Fruit fly (Drosophila melanogaster) whole organism, pupa: ENCODE results near the gene CG9338.

Source experiments
- CG10348 ChIP-seq: fragments of 200-800 bp; sonication (Bioruptor generic); IDR thresholded peaks from 2 replicates; pipeline ENCODE4 v1.3.6; 2022; ENCODE audit warnings: missing biosample characterization, missing genetic modification characterization
- CG12605 ChIP-seq: fragments of 200-800 bp; sonication (Bioruptor generic); IDR thresholded peaks from 2 replicates; pipeline ENCODE4 v1.3.6; 2022; ENCODE audit warnings: missing biosample characterization, missing genetic modification characterization
- CG13204 ChIP-seq: fragments of 200-800 bp; sonication (Bioruptor generic); optimal IDR thresholded peaks from 2 replicates; lab custom pipeline; 2018; ENCODE audit warnings: missing biosample characterization, mild to moderate bottlenecking, missing genetic modification characterization, moderate library complexity
- CG14655 ChIP-seq: fragments of 200-800 bp; sonication (Bioruptor generic); optimal IDR thresholded peaks from 3 replicates; lab custom pipeline; 2017; ENCODE audit warnings: mild to moderate bottlenecking, missing biosample characterization, missing genetic modification reagents, missing genetic modification characterization
- CG15710 ChIP-seq: fragments of 200-800 bp; sonication (Bioruptor generic); optimal IDR thresholded peaks from 2 replicates; lab custom pipeline; 2018; ENCODE audit warnings: missing biosample characterization, mild to moderate bottlenecking, missing genetic modification characterization, moderate library complexity
- CG17806 ChIP-seq: fragments of 200-800 bp; sonication (Bioruptor generic); optimal IDR thresholded peaks from 2 replicates; lab custom pipeline; 2018; ENCODE audit warnings: missing biosample characterization, mild to moderate bottlenecking, missing genetic modification characterization, moderate library complexity
- CG32121 ChIP-seq: fragments of 200-800 bp; sonication (Bioruptor generic); IDR thresholded peaks from 2 replicates; pipeline ENCODE4 v1.3.6; 2022; ENCODE audit warnings: missing biosample characterization, missing genetic modification characterization
- CG34367 ChIP-seq: fragments of 200-800 bp; sonication (Bioruptor generic); optimal IDR thresholded peaks from 2 replicates; lab custom pipeline; 2018; ENCODE audit warnings: missing biosample characterization, mild to moderate bottlenecking, missing genetic modification characterization
- CG4496 ChIP-seq: fragments of 200-800 bp; sonication (Bioruptor generic); IDR thresholded peaks from 3 replicates; pipeline ENCODE4 v1.3.6; 2022; ENCODE audit warnings: missing biosample characterization, missing genetic modification characterization
- CG8159 ChIP-seq: fragments of 200-800 bp; sonication (Bioruptor generic); optimal IDR thresholded peaks from 3 replicates; lab custom pipeline; 2018; ENCODE audit warnings: missing biosample characterization, mild to moderate bottlenecking, missing genetic modification characterization, moderate library complexity
- CG8301 ChIP-seq: fragments of 200-800 bp; sonication (Bioruptor generic); optimal IDR thresholded peaks from 2 replicates; lab custom pipeline; 2018; ENCODE audit warnings: missing biosample characterization, mild to moderate bottlenecking, missing genetic modification characterization
- CG9948 ChIP-seq: fragments of 200-800 bp; sonication (Bioruptor generic); optimal IDR thresholded peaks from 2 replicates; lab custom pipeline; 2018; ENCODE audit warnings: missing biosample characterization, mild to moderate bottlenecking, missing genetic modification characterization, moderate library complexity
- D1 ChIP-seq: fragments of 200-800 bp; sonication (Bioruptor generic); optimal IDR thresholded peaks from 2 replicates; lab custom pipeline; 2018; ENCODE audit warnings: missing biosample characterization, mild to moderate bottlenecking, missing genetic modification characterization, moderate library complexity
- EcR ChIP-seq: fragments of 200-800 bp; sonication (Bioruptor generic); optimal IDR thresholded peaks from 3 replicates; lab custom pipeline; 2019; ENCODE audit warnings: missing biosample characterization, missing genetic modification characterization, mild to moderate bottlenecking, moderate library complexity, missing genetic modification reagents
- Ets98B ChIP-seq: fragments of 200-800 bp; sonication (Bioruptor generic); IDR thresholded peaks from 2 replicates; pipeline ENCODE4 v1.3.6; 2022; ENCODE audit warnings: missing biosample characterization, missing genetic modification characterization
- Pif1A ChIP-seq: fragments of 200-800 bp; sonication (Bioruptor generic); optimal IDR thresholded peaks from 3 replicates; lab custom pipeline; 2016; ENCODE audit warnings: missing biosample characterization, missing genetic modification characterization
- Pif1B ChIP-seq: fragments of 200-800 bp; sonication (Bioruptor generic); optimal IDR thresholded peaks from 3 replicates; lab custom pipeline; 2016; ENCODE audit warnings: missing biosample characterization, missing genetic modification characterization
- Snoo ChIP-seq: fragments of 200-800 bp; sonication (Bioruptor generic); optimal IDR thresholded peaks from 3 replicates; lab custom pipeline; 2017; ENCODE audit warnings: missing biosample characterization, mild to moderate bottlenecking, missing genetic modification characterization, inconsistent platforms
- fd96Ca ChIP-seq: fragments of 200-800 bp; sonication (Bioruptor generic); IDR thresholded peaks from 3 replicates; pipeline ENCODE4 v1.3.6; 2022; ENCODE audit warnings: missing biosample characterization, missing genetic modification characterization
- gl ChIP-seq: fragments of 200-800 bp; sonication (Bioruptor generic); optimal IDR thresholded peaks from 2 replicates; lab custom pipeline; 2018; ENCODE audit warnings: missing biosample characterization, mild to moderate bottlenecking, missing genetic modification characterization
- rn ChIP-seq: fragments of 200-800 bp; sonication (Bioruptor generic); IDR thresholded peaks from 2 replicates; pipeline ENCODE4 v1.3.6; 2022; ENCODE audit warnings: missing biosample characterization, missing genetic modification characterization

The CG9338 gene

DNA sequence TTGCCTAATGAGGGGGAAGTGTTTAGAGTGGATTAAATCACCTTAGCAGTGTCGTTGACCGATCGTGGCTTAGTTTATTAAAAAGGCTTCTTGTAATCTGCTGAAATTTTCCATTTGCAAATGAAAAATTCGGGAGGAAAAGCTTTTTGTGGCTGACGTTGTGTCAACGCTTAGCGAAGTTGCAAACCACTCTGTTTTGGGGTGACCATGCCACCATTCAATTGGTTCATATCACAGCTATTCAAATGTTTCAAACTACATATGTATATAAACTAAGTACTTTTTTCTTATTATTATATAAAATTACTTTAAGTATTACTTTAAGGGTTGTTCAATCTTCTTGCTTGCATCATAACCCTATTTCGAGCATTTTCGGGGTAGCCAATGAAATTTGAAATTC is 13.4 kb upstream of the CG9338 start:
- TF ChIP-seq Ets98B (GFP tag; lab: Robert Waterston, UW) (no peak), D1 (tag; lab: Kevin White, UChicago) (peak; percentile 58)

dm6 chr2L:20852092-20852628 is 12.9 kb upstream of the CG9338 start, which contains the start of gene twit:
Gene twit (plus strand): TSS chr2L:20852578.
- TF ChIP-seq CG13204 (GFP tag; lab: Kevin White, UChicago) (no peak), fd96Ca (GFP tag; lab: Robert Waterston, UW) (0 out of 3 replicates have a peak, but pooled peaks have one; percentile 12)

- TF ChIP-seq rn (GFP tag; lab: Robert Waterston, UW): no peak
- no peak for TF ChIP-seq fd96Ca (GFP tag; lab: Robert Waterston, UW)
- no peak for TF ChIP-seq Snoo
- no peak for TF ChIP-seq CG4496 (GFP tag; lab: Robert Waterston, UW)
- no peak for TF ChIP-seq CG10348 (GFP tag; lab: Robert Waterston, UW)
- no peak for TF ChIP-seq Ets98B (GFP tag; lab: Robert Waterston, UW)
- TF ChIP-seq CG12605: no peak
- TF ChIP-seq, all 21 proteins: peak for 0
Observed at dm6 chr2L:20857791-20858190, 7.2 kb upstream of the CG9338 start, which contains the start of gene CG14400. Gene CG14400 (minus strand): TSS chr2L:20857891.

DNA sequence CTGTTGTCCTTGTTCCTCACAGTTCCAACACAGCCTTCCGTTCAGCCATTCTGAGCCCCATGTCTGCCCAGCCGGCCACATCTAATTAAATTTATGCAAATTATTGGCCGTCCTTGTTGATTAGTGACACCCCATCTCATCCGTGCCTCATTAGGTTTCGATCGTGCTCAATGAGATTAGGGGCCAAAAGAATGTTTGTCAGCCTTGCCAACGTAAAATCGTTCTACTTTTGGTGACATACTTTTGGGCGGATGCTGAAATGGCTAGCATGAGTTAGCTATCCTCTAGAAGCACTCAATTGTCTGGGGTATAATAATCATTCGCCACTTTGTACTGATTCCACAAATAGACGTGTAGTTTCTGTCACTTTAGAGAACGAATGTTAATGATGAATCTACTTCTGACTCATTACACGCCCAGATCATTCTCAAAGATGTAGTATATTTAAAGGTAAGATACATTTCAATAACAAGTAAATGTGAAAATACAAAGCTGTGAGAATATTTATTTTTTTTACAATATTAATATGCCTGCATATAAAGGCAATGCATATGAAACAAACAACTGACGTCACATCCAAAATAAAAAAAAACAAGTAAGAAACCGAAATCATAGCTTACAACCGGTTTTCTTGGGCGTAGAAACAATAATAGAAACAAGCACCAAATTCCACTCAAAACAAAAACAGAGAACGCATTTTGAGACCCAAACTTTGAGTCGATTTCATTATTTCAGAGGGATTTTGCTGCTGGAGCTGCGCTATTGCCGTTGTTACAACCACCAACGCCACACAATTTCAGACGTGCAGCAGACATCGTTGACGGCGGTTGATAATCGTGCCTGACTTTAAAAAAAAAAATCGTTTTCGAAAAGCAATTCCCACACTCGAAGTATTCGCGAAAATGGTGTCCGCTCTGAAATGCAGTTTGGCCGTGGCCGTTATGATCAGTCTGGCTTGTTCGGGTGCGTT is 6.4 kb upstream of the CG9338 start, which contains the start of gene bero:
bero (plus strand) TSS at position 325 of the 970 bp plus-strand sequence.
- TF ChIP-seq Ets98B (GFP tag; lab: Robert Waterston, UW): no peak
- TF ChIP-seq CG8159 (tag; lab: Kevin White, UChicago): no peak
- no peak for TF ChIP-seq CG15710 (tag; lab: Kevin White, UChicago)
- no peak for TF ChIP-seq CG17806 (tag; lab: Kevin White, UChicago)
- no peak for TF ChIP-seq D1 (tag; lab: Kevin White, UChicago)
- no peak for TF ChIP-seq fd96Ca (GFP tag; lab: Robert Waterston, UW)
- no peak for TF ChIP-seq Snoo
- no peak for TF ChIP-seq Pif1A (GFP tag; lab: Kevin White, UChicago)

DNA sequence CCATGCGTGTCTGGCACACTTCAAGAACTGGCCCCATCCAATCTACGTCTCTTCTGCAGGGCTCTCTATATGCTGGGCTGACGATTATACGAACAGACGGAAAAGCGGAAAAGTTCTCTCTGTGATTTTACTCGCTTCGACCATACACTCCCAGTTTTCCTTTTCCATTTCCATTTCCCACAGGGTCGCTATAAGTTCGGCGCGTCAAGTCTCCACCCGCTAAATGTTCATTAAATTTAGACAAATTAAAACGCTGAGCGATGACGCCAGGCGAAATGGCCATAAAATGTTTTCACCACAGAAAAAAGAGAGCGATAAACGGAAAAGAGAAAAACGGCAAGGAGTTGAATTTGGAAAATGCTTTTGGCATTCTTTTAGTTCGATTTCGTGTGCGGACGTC is 2.4 kb downstream of the CG9338 start, which contains the start of gene CG31675:
CG31675 (plus strand) TSS at position 375 of the 400 bp plus-strand sequence.
- TF ChIP-seq CG8301 (tag; lab: Kevin White, UChicago) (no peak), CG32121 (no peak), D1 (tag; lab: Kevin White, UChicago) (no peak), CG10348 (GFP tag; lab: Robert Waterston, UW) (no peak), CG8159 (tag; lab: Kevin White, UChicago) (no peak), Pif1B (no peak), CG13204 (GFP tag; lab: Kevin White, UChicago) (no peak), CG34367 (tag; lab: Kevin White, UChicago) (no peak), Snoo (no peak), CG12605 (no peak), CG17806 (tag; lab: Kevin White, UChicago) (no peak), gl (tag; lab: Kevin White, UChicago) (no peak), fd96Ca (GFP tag; lab: Robert Waterston, UW) (no peak)

DNA sequence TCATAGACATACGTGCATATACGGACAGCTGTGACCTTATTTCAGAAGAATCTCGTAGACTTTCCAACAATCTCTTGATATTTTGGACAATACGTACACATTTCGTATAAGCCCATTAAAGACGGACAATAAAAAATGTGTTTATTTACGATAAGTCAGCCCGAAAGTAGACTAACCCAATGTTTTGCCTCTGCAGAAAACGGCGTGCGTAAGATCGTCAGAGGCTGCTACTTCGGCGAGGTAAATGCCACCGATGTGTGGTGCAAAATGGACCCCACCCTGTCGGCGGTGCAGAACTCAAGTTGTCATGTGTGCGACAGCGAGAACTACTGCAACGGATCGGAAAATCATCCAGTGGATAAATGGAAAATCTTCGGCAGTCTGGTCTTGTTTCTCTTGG is 3.9 kb downstream of the CG9338 start:
- TF ChIP-seq CG32121 (no peak), CG4496 (GFP tag; lab: Robert Waterston, UW) (0 out of 3 replicates have a peak, but pooled peaks have one; percentile 29)

DNA sequence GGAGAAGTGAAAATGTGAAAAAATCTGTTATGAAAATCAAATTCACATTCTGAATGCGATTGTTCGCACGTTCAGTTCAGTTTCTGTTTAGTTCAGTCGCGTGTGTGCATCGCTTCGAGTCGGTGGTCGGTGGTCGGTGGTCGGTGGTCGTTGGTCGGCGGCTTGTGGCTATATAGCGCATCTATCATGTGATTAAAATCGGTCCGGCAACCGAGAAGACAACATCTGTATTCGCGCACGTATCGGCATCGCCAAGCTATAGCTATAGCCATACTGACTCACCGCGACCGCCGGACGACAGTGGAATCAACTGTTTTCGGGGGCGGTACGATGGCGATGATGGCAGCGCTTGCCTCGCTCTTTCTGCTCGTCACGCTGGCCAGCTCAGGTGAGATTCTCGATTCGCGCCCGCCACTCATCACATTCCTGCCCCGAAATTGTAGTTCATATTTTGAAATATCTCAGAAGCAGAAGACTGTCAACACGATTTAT is 4.8 kb downstream of the CG9338 start, which contains the start of gene CG14401:
CG14401 (plus strand) TSS at position 51 of the 492 bp plus-strand sequence.
- TF ChIP-seq CG32121 (peak; percentile 47; the same call in 1 of the 2 replicates), Snoo (no peak), EcR (GFP tag; lab: Kevin White, UChicago) (no peak), CG17806 (tag; lab: Kevin White, UChicago) (no peak), D1 (tag; lab: Kevin White, UChicago) (no peak), CG4496 (GFP tag; lab: Robert Waterston, UW) (no peak), CG14655 (GFP tag; lab: Kevin White, UChicago) (no peak), CG13204 (GFP tag; lab: Kevin White, UChicago) (peak; percentile 85), CG10348 (GFP tag; lab: Robert Waterston, UW) (no peak), CG15710 (tag; lab: Kevin White, UChicago) (no peak), CG8301 (tag; lab: Kevin White, UChicago) (no peak), CG9948 (tag; lab: Kevin White, UChicago) (no peak), Pif1A (GFP tag; lab: Kevin White, UChicago) (no peak), CG34367 (tag; lab: Kevin White, UChicago) (no peak), CG8159 (tag; lab: Kevin White, UChicago) (no peak), Pif1B (no peak), gl (tag; lab: Kevin White, UChicago) (peak; percentile 2), rn (GFP tag; lab: Robert Waterston, UW) (no peak), CG12605 (peak; percentile 26; the same call in 1 of the 2 replicates), fd96Ca (GFP tag; lab: Robert Waterston, UW) (no peak), Ets98B (GFP tag; lab: Robert Waterston, UW) (no peak)
